Fruit fly (Drosophila melanogaster) whole organism, adult: Measurements from ENCODE around the gene Stt3B.

Source experiments
- CG11617 ChIP-seq: fragments of 200-800 bp; sonication (Bioruptor generic); optimal IDR thresholded peaks from 2 replicates; lab custom pipeline; 2017; ENCODE audit warnings: mild to moderate bottlenecking, missing biosample characterization, missing genetic modification reagents, missing genetic modification characterization
- CG12768 ChIP-seq: fragments of 200-800 bp; sonication (Bioruptor generic); optimal IDR thresholded peaks from 2 replicates; lab custom pipeline; 2017; ENCODE audit warnings: missing biosample characterization, missing genetic modification characterization, mild to moderate bottlenecking, moderate library complexity, missing genetic modification reagents
- CG14711 ChIP-seq: fragments of 200-800 bp; sonication (Bioruptor generic); optimal IDR thresholded peaks from 2 replicates; lab custom pipeline; 2018; ENCODE audit warnings: missing biosample characterization, mild to moderate bottlenecking, missing genetic modification characterization, moderate library complexity
- CG1620 ChIP-seq: fragments of 200-800 bp; sonication (Bioruptor generic); optimal IDR thresholded peaks from 2 replicates; lab custom pipeline; 2016; ENCODE audit warnings: missing biosample characterization, missing genetic modification characterization
- CG33017 ChIP-seq: fragments of 200-800 bp; sonication (Bioruptor generic); optimal IDR thresholded peaks from 2 replicates; lab custom pipeline; 2018; ENCODE audit warnings: missing biosample characterization, mild to moderate bottlenecking, missing genetic modification characterization, moderate library complexity
- CG5204 ChIP-seq: fragments of 200-800 bp; sonication (Bioruptor generic); optimal IDR thresholded peaks from 2 replicates; lab custom pipeline; 2016; ENCODE audit warnings: missing biosample characterization, missing genetic modification characterization
- CG7045 ChIP-seq: fragments of 200-800 bp; sonication (Bioruptor generic); optimal IDR thresholded peaks from 2 replicates; lab custom pipeline; 2017; ENCODE audit warnings: missing biosample characterization, mild to moderate bottlenecking, missing genetic modification characterization
- CG7101 ChIP-seq: fragments of 200-800 bp; sonication (Bioruptor generic); optimal IDR thresholded peaks from 2 replicates; lab custom pipeline; 2018; ENCODE audit warnings: missing biosample characterization, mild to moderate bottlenecking, missing genetic modification characterization, moderate library complexity
- Clk ChIP-seq: fragments of 200-800 bp; sonication (Bioruptor generic); optimal IDR thresholded peaks from 2 replicates; lab custom pipeline; 2017; ENCODE audit warnings: missing biosample characterization, missing genetic modification characterization
- Crg-1 ChIP-seq: fragments of 200-800 bp; sonication (Bioruptor generic); optimal IDR thresholded peaks from 2 replicates; lab custom pipeline; 2016; ENCODE audit warnings: missing biosample characterization, missing genetic modification characterization
- Hr96 ChIP-seq: fragments of 200-800 bp; sonication (Bioruptor generic); optimal IDR thresholded peaks from 2 replicates; lab custom pipeline; 2016; ENCODE audit warnings: missing biosample characterization, missing genetic modification characterization
- Mnt ChIP-seq: fragments of 200-800 bp; sonication (Bioruptor generic); optimal IDR thresholded peaks from 2 replicates; lab custom pipeline; 2016; ENCODE audit warnings: missing biosample characterization, mild to moderate bottlenecking, missing genetic modification characterization
- bab1 ChIP-seq: fragments of 200-800 bp; sonication (Bioruptor generic); optimal IDR thresholded peaks from 3 replicates; lab custom pipeline; 2019; ENCODE audit warnings: missing biosample characterization, mild to moderate bottlenecking, missing genetic modification characterization, moderate library complexity
- cic ChIP-seq: fragments of 200-800 bp; sonication (Bioruptor generic); optimal IDR thresholded peaks from 2 replicates; lab custom pipeline; 2017; ENCODE audit warnings: missing biosample characterization, mild to moderate bottlenecking, missing genetic modification characterization, moderate library complexity
- cnc ChIP-seq, 2 experiments: fragments of >200 bp; optimal IDR thresholded peaks; 2 replicates each; lab custom pipeline; 2017
- kay ChIP-seq: fragments of 200-800 bp; sonication (Bioruptor generic); peaks from one replicate; lab custom pipeline; 2016; ENCODE audit warnings: missing biosample characterization, missing genetic modification characterization, borderline replicate concordance
- ovo ChIP-seq: fragments of 200-800 bp; sonication (Bioruptor generic); optimal IDR thresholded peaks from 2 replicates; lab custom pipeline; 2016; ENCODE audit warnings: missing biosample characterization, missing genetic modification characterization
- pad ChIP-seq: fragments of 200-800 bp; sonication (Bioruptor generic); optimal IDR thresholded peaks from 3 replicates; lab custom pipeline; 2017; ENCODE audit warnings: missing biosample characterization, missing genetic modification characterization, mild to moderate bottlenecking, moderate library complexity, missing genetic modification reagents
- tj ChIP-seq: fragments of 200-800 bp; sonication (Bioruptor generic); optimal IDR thresholded peaks from 3 replicates; lab custom pipeline; 2017; ENCODE audit warnings: missing biosample characterization, mild to moderate bottlenecking, missing genetic modification characterization, moderate library complexity
- toe ChIP-seq: fragments of 200-800 bp; sonication (Bioruptor generic); optimal IDR thresholded peaks from 2 replicates; lab custom pipeline; 2016; ENCODE audit warnings: missing biosample characterization, missing genetic modification characterization

The Stt3B gene

dm6 chr3R:25032686-25033085, 36.8 kb downstream of the Stt3B start:
- no peak for TF ChIP-seq Clk (GFP tag; lab: Kevin White, UChicago)
- peak in 1 of 2 experiments; percentile 56 for TF ChIP-seq cnc (optimal IDR thresholded peaks at IDR 0.05; lab: Kevin White, UChicago)

- TF ChIP-seq toe, result no peak
- peak; percentile 10 for TF ChIP-seq tj
- peak; percentile 41 for TF ChIP-seq pad
- TF ChIP-seq CG1620 (GFP tag; lab: Kevin White, UChicago), result no peak
- TF ChIP-seq cnc (optimal IDR thresholded peaks at IDR 0.05; lab: Kevin White, UChicago), result no peak
- no peak for TF ChIP-seq ovo (GFP tag; lab: Kevin White, UChicago)
- no peak for TF ChIP-seq Clk (GFP tag; lab: Kevin White, UChicago)
- no peak for TF ChIP-seq CG33017 (tag; lab: Kevin White, UChicago)
- peak; percentile 34 for TF ChIP-seq Mnt (GFP tag; lab: Kevin White, UChicago)
- TF ChIP-seq Hr96, result no peak
- TF ChIP-seq CG12768 (GFP tag; lab: Kevin White, UChicago), result peak; percentile 40
- peak; percentile 8 for TF ChIP-seq CG14711 (tag; lab: Kevin White, UChicago)
- no peak for TF ChIP-seq CG5204 (GFP tag; lab: Kevin White, UChicago)
- TF ChIP-seq kay (GFP tag; lab: Kevin White, UChicago), result peak; percentile 95
- peak; percentile 28 for TF ChIP-seq CG7045 (GFP tag; lab: Kevin White, UChicago)
- peak; percentile 42 for TF ChIP-seq CG7101 (tag; lab: Kevin White, UChicago)
- TF ChIP-seq Crg-1 (GFP tag; lab: Kevin White, UChicago), result no peak
- no peak for TF ChIP-seq cic (GFP tag; lab: Kevin White, UChicago)
- peak; percentile 74 for TF ChIP-seq CG11617 (GFP tag; lab: Kevin White, UChicago)
- no peak for TF ChIP-seq bab1
Observed at dm6 chr3R:25027281-25028219, 41.9 kb downstream of the Stt3B start.

- TF ChIP-seq Clk (GFP tag; lab: Kevin White, UChicago) (peak; percentile 85), CG1620 (GFP tag; lab: Kevin White, UChicago) (peak; percentile 93), toe (no peak), Hr96 (no peak), CG33017 (tag; lab: Kevin White, UChicago) (peak; percentile 91), ovo (GFP tag; lab: Kevin White, UChicago) (peak; percentile 65), cnc (optimal IDR thresholded peaks at IDR 0.05; lab: Kevin White, UChicago) (no peak), CG12768 (GFP tag; lab: Kevin White, UChicago) (peak; percentile 88), bab1 (peak; percentile 94), CG11617 (GFP tag; lab: Kevin White, UChicago) (peak; percentile 92), CG7101 (tag; lab: Kevin White, UChicago) (peak; percentile 92), tj (peak; percentile 67), CG5204 (GFP tag; lab: Kevin White, UChicago) (no peak), Crg-1 (GFP tag; lab: Kevin White, UChicago) (peak; percentile 80), cic (GFP tag; lab: Kevin White, UChicago) (peak; percentile 67), CG7045 (GFP tag; lab: Kevin White, UChicago) (peak; percentile 89), Mnt (GFP tag; lab: Kevin White, UChicago) (peak; percentile 85), pad (peak; percentile 74), CG14711 (tag; lab: Kevin White, UChicago) (peak; percentile 83)
Observed at dm6 chr3R:25024895-25025557, 44.4 kb downstream of the Stt3B start, which contains the start of the genes EMC6 and Hr96. Gene EMC6, minus strand, starts transcription at chr3R:25025017. Gene Hr96, plus strand, starts transcription at chr3R:25025235.

dm6 chr3R:25023056-25023455, 46.4 kb downstream of the Stt3B start, which contains the start of gene beta4GalT7:
Gene beta4GalT7, plus strand, starts transcription at chr3R:25023256.
- TF ChIP-seq toe, result no peak
- TF ChIP-seq kay (GFP tag; lab: Kevin White, UChicago), result no peak
- TF ChIP-seq CG33017 (tag; lab: Kevin White, UChicago), result no peak
- TF ChIP-seq CG11617 (GFP tag; lab: Kevin White, UChicago), result no peak
- TF ChIP-seq Clk (GFP tag; lab: Kevin White, UChicago), result no peak
